Worm (Caenorhabditis elegans): Measurements from ENCODE around the gene anmt-1.

anmt-1 gene

DNA sequence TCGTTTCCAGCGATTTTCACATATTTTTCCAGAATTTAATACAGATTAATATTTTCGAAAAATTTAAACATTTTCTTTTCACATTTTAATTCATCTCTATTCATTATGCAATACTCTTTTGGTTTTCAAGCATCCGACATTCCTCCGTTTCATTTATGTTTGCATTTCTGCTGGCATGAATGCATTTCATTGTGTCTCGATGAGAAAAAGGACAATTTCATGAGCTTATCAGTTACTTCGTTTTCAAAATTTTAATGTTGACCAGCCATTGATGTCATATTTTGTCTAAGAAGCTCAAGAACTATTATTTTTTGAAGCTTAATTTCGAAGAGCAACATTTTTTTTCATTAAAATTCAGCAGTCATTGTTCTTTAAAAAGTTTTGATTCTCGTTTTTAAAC lies 34.0 kb downstream of the anmt-1 start:
- TF ChIP-seq lin-35 (GFP tag; optimal IDR thresholded peaks at IDR 0.05), result peak in 1 of 2 experiments; percentile 11
- TF ChIP-seq dpl-1 (GFP tag; optimal IDR thresholded peaks at IDR 0.05), result no peak

DNA sequence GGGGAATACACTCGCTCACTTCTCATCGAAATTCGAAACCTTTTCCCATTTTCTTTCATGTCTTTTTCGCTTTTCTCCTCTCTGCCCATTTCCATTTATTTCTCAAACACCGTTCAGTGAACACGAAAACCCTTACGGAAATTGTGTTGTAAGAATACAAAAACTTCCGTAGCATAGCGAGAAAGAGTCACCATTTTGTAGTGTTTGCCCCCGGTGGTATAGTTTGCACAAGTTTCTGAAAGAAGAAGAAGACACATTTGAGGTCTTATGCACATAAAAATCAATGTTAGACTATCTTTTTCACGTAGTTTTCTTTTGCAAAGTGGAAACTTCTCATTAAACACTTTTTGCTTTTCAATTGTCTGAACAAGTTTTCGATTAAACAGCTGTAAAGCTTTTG lies 34.5 kb downstream of the anmt-1 start:
- no peak for TF ChIP-seq blmp-1 (tag; optimal IDR thresholded peaks at IDR 0.05)
- no peak for TF ChIP-seq ces-1 (GFP tag; optimal IDR thresholded peaks at IDR 0.05)
- TF ChIP-seq irx-1 (tag; optimal IDR thresholded peaks at IDR 0.05), result no peak
- TF ChIP-seq nhr-85 (tag), result no peak
- no peak for TF ChIP-seq nhr-47 (tag; optimal IDR thresholded peaks at IDR 0.05)
- no peak for TF ChIP-seq tbx-2 (tag; optimal IDR thresholded peaks at IDR 0.05)
- no peak for TF ChIP-seq snu-23 (GFP tag; optimal IDR thresholded peaks at IDR 0.05)
- no peak for TF ChIP-seq swsn-7 (tag; optimal IDR thresholded peaks at IDR 0.05)
- no peak for TF ChIP-seq sup-37 (GFP tag; optimal IDR thresholded peaks at IDR 0.05)
- TF ChIP-seq F16B12.6 (tag; optimal IDR thresholded peaks at IDR 0.05), result no peak
- no peak for TF ChIP-seq hpl-2 (GFP tag; optimal IDR thresholded peaks at IDR 0.05)
- TF ChIP-seq unc-30 (tag; optimal IDR thresholded peaks at IDR 0.05), result no peak
- no peak for TF ChIP-seq nhr-28 (tag; optimal IDR thresholded peaks at IDR 0.05)
- no peak for TF ChIP-seq elt-2 (tag; optimal IDR thresholded peaks at IDR 0.05)
- no peak for TF ChIP-seq nhr-90 (tag; optimal IDR thresholded peaks at IDR 0.05; ENCODE audit: poor library complexity)
- TF ChIP-seq ama-1 (optimal IDR thresholded peaks at IDR 0.05), result no peak
- no peak for TF ChIP-seq mdl-1 (tag; optimal IDR thresholded peaks at IDR 0.05)

DNA sequence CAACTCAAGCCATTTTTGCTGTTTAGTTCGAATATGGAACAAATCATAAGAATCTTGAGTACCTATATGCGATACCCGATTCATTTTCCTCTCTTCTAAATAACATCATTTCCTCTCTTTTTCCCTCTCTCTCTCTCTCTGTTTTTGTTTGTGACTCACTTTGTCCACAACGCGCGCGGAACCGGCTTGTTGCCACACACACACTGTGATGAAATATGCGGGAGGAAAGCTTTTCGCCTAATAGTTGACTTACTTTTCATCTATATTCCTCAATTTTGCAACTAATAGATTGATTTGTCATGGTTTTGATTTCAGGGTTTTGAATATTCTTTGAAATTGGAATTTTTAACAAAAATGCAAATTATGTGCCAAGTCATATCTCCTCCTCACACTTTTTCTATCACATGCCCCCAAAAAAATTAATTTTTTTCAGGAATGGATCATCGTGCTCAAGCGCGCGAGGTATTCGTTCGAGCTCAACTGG lies 35.2 kb downstream of the anmt-1 start, which contains the start of gene hipr-1:
Gene hipr-1, plus strand, starts transcription at position 434 of the 484 bp plus-strand sequence.
- no peak for TF ChIP-seq efl-1 (optimal IDR thresholded peaks at IDR 0.05)
- peak in 1 of 2 experiments; percentile 88 for TF ChIP-seq efl-1 (GFP tag; optimal IDR thresholded peaks at IDR 0.05 in 1 of 2)
- no peak for TF ChIP-seq ceh-90 (tag; optimal IDR thresholded peaks at IDR 0.05)

DNA sequence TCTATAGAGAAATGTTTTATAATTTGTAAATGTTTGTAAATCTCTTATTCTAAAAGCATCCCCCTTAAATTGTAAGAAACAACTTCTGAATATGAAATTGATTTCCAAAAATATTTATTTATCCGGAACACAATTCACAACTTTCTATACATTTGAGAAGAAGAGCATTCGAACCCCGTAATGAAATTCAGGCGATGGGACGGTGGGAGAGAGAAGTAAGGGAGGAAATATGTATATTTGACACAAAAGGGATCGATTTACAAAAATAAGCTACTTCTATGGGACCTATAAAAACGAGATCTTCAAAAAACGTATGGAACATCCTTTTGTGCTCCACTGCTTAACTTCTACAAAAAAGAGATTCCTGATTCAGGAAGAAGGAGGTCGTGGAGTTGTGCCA lies 40.6 kb downstream of the anmt-1 start:
- no peak for TF ChIP-seq lsy-2 (tag; optimal IDR thresholded peaks at IDR 0.05)
- TF ChIP-seq mef-2 (tag; optimal IDR thresholded peaks at IDR 0.05), result no peak
- no peak for TF ChIP-seq fos-1 (tag; optimal IDR thresholded peaks at IDR 0.05)
- no peak for TF ChIP-seq nhr-20 (tag; optimal IDR thresholded peaks at IDR 0.05)
- no peak for TF ChIP-seq ceh-8 (GFP tag; optimal IDR thresholded peaks at IDR 0.05)
- no peak for TF ChIP-seq nhr-76 (tag; optimal IDR thresholded peaks at IDR 0.05)
- no peak for TF ChIP-seq irx-1 (tag; optimal IDR thresholded peaks at IDR 0.05)
- TF ChIP-seq ets-5 (GFP tag; IDR thresholded peaks at IDR 0.05), result no peak
- TF ChIP-seq dpl-1 (GFP tag; optimal IDR thresholded peaks at IDR 0.05), result no peak
- TF ChIP-seq sup-37 (GFP tag; optimal IDR thresholded peaks at IDR 0.05), result no peak
- no peak for TF ChIP-seq skn-1 (tag; optimal IDR thresholded peaks at IDR 0.05)
- no peak for TF ChIP-seq fkh-10 (GFP tag; optimal IDR thresholded peaks at IDR 0.05)
- no peak for TF ChIP-seq lin-15B (tag; optimal IDR thresholded peaks at IDR 0.05)
- TF ChIP-seq aly-2 (tag; optimal IDR thresholded peaks at IDR 0.05), result no peak
- TF ChIP-seq nhr-84 (tag; optimal IDR thresholded peaks at IDR 0.05), result no peak
- TF ChIP-seq efl-3 (GFP tag; optimal IDR thresholded peaks at IDR 0.05), result no peak
- TF ChIP-seq snu-23 (GFP tag; optimal IDR thresholded peaks at IDR 0.05), result no peak
- no peak for TF ChIP-seq unc-130 (tag; optimal IDR thresholded peaks at IDR 0.05)
- TF ChIP-seq lir-3 (tag; optimal IDR thresholded peaks at IDR 0.05; ENCODE audit: poor library complexity), result no peak
